Worm (Caenorhabditis elegans) whole organism, L4 larva: Measurements from ENCODE around the gene cpt-5.

Experiments used
- D1046.2 ChIP-seq: fragments of 200-800 bp; sonication (Bioruptor generic); IDR thresholded peaks from 2 replicates; pipeline ENCODE4 v1.3.6; 2022; ENCODE audit warnings: missing genetic modification characterization, missing compliant biosample characterization
- F10B5.3 ChIP-seq: sonication (generic microtip); optimal IDR thresholded peaks from 2 replicates; lab custom pipeline; 2016; ENCODE audit warnings: mild to moderate bottlenecking, missing genetic modification characterization, missing compliant biosample characterization
- F44E2.7 ChIP-seq: fragments of 200-800 bp; sonication (Bioruptor generic); IDR thresholded peaks from 2 replicates; pipeline ENCODE4 v2.1.2; 2022; ENCODE audit warnings: missing genetic modification characterization, missing compliant biosample characterization
- T20F7.1 ChIP-seq: fragments of 200-800 bp; sonication (Bioruptor generic); optimal IDR thresholded peaks from 2 replicates; lab custom pipeline; 2018; ENCODE audit warnings: mild to moderate bottlenecking, missing genetic modification characterization, missing compliant biosample characterization
- ZK546.5 ChIP-seq, 2 experiments: sonication (generic microtip); optimal IDR thresholded peaks; 2 replicates each; lab custom pipeline; 2017; ENCODE audit warnings: missing biosample characterization in 2 of 2, missing genetic modification characterization in 2 of 2
- aha-1 ChIP-seq: fragments of 150-350 bp; peaks from one replicate; lab custom pipeline; 2014; ENCODE audit warnings: missing biosample characterization, missing genetic modification characterization
- arid-1 ChIP-seq: fragments of 200-800 bp; sonication (Bioruptor generic); conservative IDR thresholded peaks from 2 replicates; pipeline ENCODE4 v1.3.6; 2022; ENCODE audit warnings: missing genetic modification reagents, missing genetic modification characterization, missing compliant biosample characterization
- daf-12 ChIP-seq: fragments of 150-350 bp; optimal IDR thresholded peaks from 2 replicates; lab custom pipeline; 2014; ENCODE audit warnings: missing biosample characterization, missing genetic modification reagents, missing genetic modification characterization
- daf-8 ChIP-seq: fragments of 200-800 bp; sonication (Bioruptor generic); IDR thresholded peaks from 2 replicates; pipeline ENCODE4 v1.3.6; 2022; ENCODE audit warnings: missing genetic modification characterization, missing compliant biosample characterization
- dmd-9 ChIP-seq: fragments of 200-800 bp; sonication (Bioruptor generic); IDR thresholded peaks from 2 replicates; pipeline ENCODE4 v1.3.6; 2022; ENCODE audit warnings: missing genetic modification reagents, missing genetic modification characterization, missing compliant biosample characterization
- fkh-10 ChIP-seq: fragments of 150-350 bp; optimal IDR thresholded peaks from 2 replicates; lab custom pipeline; 2014; ENCODE audit warnings: missing biosample characterization, missing genetic modification reagents, missing genetic modification characterization
- jun-1 ChIP-seq: fragments of 150-350 bp; optimal IDR thresholded peaks from 2 replicates; lab custom pipeline; 2014; ENCODE audit warnings: missing biosample characterization, missing genetic modification reagents, missing genetic modification characterization
- lim-7 ChIP-seq: fragments of 200-800 bp; sonication (Bioruptor generic); IDR thresholded peaks from 2 replicates; pipeline ENCODE4 v1.3.6; 2022; ENCODE audit warnings: missing genetic modification characterization, missing compliant biosample characterization
- mdl-1 ChIP-seq, 2 experiments: fragments of 150-350 bp in 1 of 2; sonication (generic microtip) in 1 of 2; optimal IDR thresholded peaks; 2 replicates each; lab custom pipeline; 2014 to 2017; ENCODE audit warnings: missing biosample characterization in 2 of 2, missing genetic modification characterization in 2 of 2
- mxl-2 ChIP-seq: fragments of 200-800 bp; sonication (Bioruptor generic); conservative IDR thresholded peaks from 2 replicates; pipeline ENCODE4 v1.3.6; 2022; ENCODE audit warnings: missing genetic modification reagents, missing genetic modification characterization, missing compliant biosample characterization
- nhr-11 ChIP-seq: fragments of 150-350 bp; optimal IDR thresholded peaks from 2 replicates; lab custom pipeline; 2014; ENCODE audit warnings: missing biosample characterization, missing genetic modification characterization
- nhr-111 ChIP-seq: fragments of 200-800 bp; sonication (Bioruptor generic); optimal IDR thresholded peaks from 2 replicates; lab custom pipeline; 2018; ENCODE audit warnings: mild to moderate bottlenecking, missing genetic modification characterization, missing compliant biosample characterization
- nhr-28 ChIP-seq: fragments of 150-350 bp; optimal IDR thresholded peaks from 2 replicates; lab custom pipeline; 2014; ENCODE audit warnings: missing biosample characterization, missing genetic modification characterization
- nhr-42 ChIP-seq: fragments of 200-800 bp; sonication (Bioruptor generic); IDR thresholded peaks from 2 replicates; pipeline ENCODE4 v1.3.6; 2022; ENCODE audit warnings: missing genetic modification characterization, missing compliant biosample characterization
- nhr-76 ChIP-seq: fragments of 150-350 bp; optimal IDR thresholded peaks from 2 replicates; lab custom pipeline; 2014; ENCODE audit warnings: missing biosample characterization, missing genetic modification characterization
- php-3 ChIP-seq: fragments of 200-800 bp; sonication (Bioruptor generic); IDR thresholded peaks from 2 replicates; pipeline ENCODE4 v1.3.6; 2022; ENCODE audit warnings: missing genetic modification reagents, missing genetic modification characterization, missing compliant biosample characterization
- rbr-2 ChIP-seq: sonication (generic microtip); optimal IDR thresholded peaks from 2 replicates; lab custom pipeline; 2016; ENCODE audit warnings: missing genotype, missing genetic modification characterization, missing compliant biosample characterization
- set-16 ChIP-seq: fragments of 200-800 bp; sonication (Bioruptor generic); IDR thresholded peaks from 2 replicates; pipeline ENCODE4 v1.3.6; 2022; ENCODE audit warnings: missing genetic modification reagents, missing genetic modification characterization, missing compliant biosample characterization
- spr-1 ChIP-seq: sonication (generic microtip); optimal IDR thresholded peaks from 2 replicates; lab custom pipeline; 2016; ENCODE audit warnings: mild to moderate bottlenecking, missing genetic modification characterization, missing compliant biosample characterization
- spr-3 ChIP-seq: fragments of 200-800 bp; sonication (Bioruptor generic); optimal IDR thresholded peaks from 2 replicates; lab custom pipeline; 2018; ENCODE audit warnings: mild to moderate bottlenecking, missing genetic modification characterization, missing compliant biosample characterization
- tra-1 ChIP-seq: fragments of 200-800 bp; sonication (Bioruptor generic); IDR thresholded peaks from 2 replicates; pipeline ENCODE4 v1.3.6; 2022; ENCODE audit warnings: missing genetic modification reagents, missing genetic modification characterization, missing compliant biosample characterization
- unc-39 ChIP-seq: sonication (generic microtip); optimal IDR thresholded peaks from 2 replicates; lab custom pipeline; 2017; ENCODE audit warnings: missing biosample characterization, missing genetic modification characterization
- unc-62 ChIP-seq, 3 experiments: fragments of 150-350 bp in 1 of 3; sonication (generic microtip); optimal IDR thresholded peaks in 2 of 3; peaks in 1 of 3; 1 replicate in 1 of 3; 2 replicates in 2 of 3; lab custom pipeline; 2014 to 2017; ENCODE audit warnings: missing biosample characterization in 3 of 3, missing genetic modification characterization in 3 of 3, missing genetic modification reagents in 3 of 3, missing genotype in 1 of 3
- zip-11 ChIP-seq: fragments of 200-800 bp; sonication (Bioruptor generic); IDR thresholded peaks from 2 replicates; pipeline ENCODE4 v1.3.6; 2022; ENCODE audit warnings: missing genetic modification characterization, missing compliant biosample characterization
- ztf-11 ChIP-seq: fragments of 150-350 bp; optimal IDR thresholded peaks from 2 replicates; lab custom pipeline; 2014; ENCODE audit warnings: missing biosample characterization, missing genetic modification characterization
- ztf-7 ChIP-seq: fragments of 150-350 bp; optimal IDR thresholded peaks from 2 replicates; lab custom pipeline; 2014; ENCODE audit warnings: missing biosample characterization, missing genetic modification characterization

Gene cpt-5

ce11 chrV:13837173-13837572 lies 35.8 kb upstream of the cpt-5 start, which contains the start of gene srx-128 (continued):
- no peak for TF ChIP-seq fkh-10 (GFP tag; lab: Kevin White, UChicago)
- TF ChIP-seq php-3 (GFP tag; lab: Robert Waterston, UW), result no peak
- no peak for TF ChIP-seq spr-1 (tag; lab: Kevin White, UChicago)
- no peak for TF ChIP-seq nhr-76 (tag; lab: Kevin White, UChicago)
- no peak for TF ChIP-seq mxl-2 (GFP tag; lab: Robert Waterston, UW)
- TF ChIP-seq, all 104 proteins: peak for 0

ce11 chrV:13839433-13839832 lies 33.6 kb upstream of the cpt-5 start, which contains the start of gene F55B12.10:
F55B12.10 (plus strand) TSS chrV:13839733.
- TF ChIP-seq mdl-1 (tag; optimal IDR thresholded peaks at IDR 0.05; lab: Kevin White, UChicago) (peak in 1 of 2 experiments; percentile 66), nhr-28 (peak; percentile 10), ztf-7 (tag; lab: Kevin White, UChicago) (no peak), arid-1 (GFP tag; lab: Robert Waterston, UW) (no peak), nhr-42 (no peak), unc-62 (GFP tag; optimal IDR thresholded peaks at IDR 0.05 in 1 of 2; lab: Kevin White, UChicago) (peak in 1 of 2 experiments; percentile 35), unc-62 (tag; optimal IDR thresholded peaks at IDR 0.05; lab: Kevin White, UChicago) (no peak)

- TF ChIP-seq zip-11 (GFP tag; lab: Robert Waterston, UW), result no peak
- no peak for TF ChIP-seq dmd-9 (GFP tag; lab: Robert Waterston, UW)
- no peak for TF ChIP-seq ztf-11 (tag; lab: Kevin White, UChicago)
- TF ChIP-seq spr-3 (GFP tag; lab: Kevin White, UChicago), result no peak
- no peak for TF ChIP-seq tra-1 (GFP tag; lab: Robert Waterston, UW)
- TF ChIP-seq set-16 (GFP tag; lab: Robert Waterston, UW), result no peak
- TF ChIP-seq unc-62 (GFP tag; optimal IDR thresholded peaks at IDR 0.05 in 1 of 2; lab: Kevin White, UChicago), result no peak
- no peak for TF ChIP-seq unc-62 (tag; optimal IDR thresholded peaks at IDR 0.05; lab: Kevin White, UChicago)
- TF ChIP-seq F44E2.7 (GFP tag; lab: Robert Waterston, UW), result no peak
- no peak for TF ChIP-seq daf-8 (GFP tag; lab: Robert Waterston, UW)
- TF ChIP-seq nhr-28, result no peak
- TF ChIP-seq unc-39, result no peak
- TF ChIP-seq ZK546.5 (tag; optimal IDR thresholded peaks at IDR 0.05; lab: Kevin White, UChicago), result no peak
- no peak for TF ChIP-seq nhr-11 (tag; lab: Kevin White, UChicago)
- no peak for TF ChIP-seq F10B5.3 (tag; lab: Kevin White, UChicago)
These were observed 32.1 kb upstream of the cpt-5 start, which contains the start of gene srx-17 for ce11 chrV:13840909-13841308. srx-17 (plus strand) TSS chrV:13841209.

ce11 chrV:13843147-13843546 lies 29.8 kb upstream of the cpt-5 start, which contains the start of gene srx-130:
srx-130 (plus strand) TSS chrV:13843447.
- TF ChIP-seq lim-7 (GFP tag; lab: Robert Waterston, UW) (no peak), spr-1 (tag; lab: Kevin White, UChicago) (no peak), daf-12 (tag; lab: Kevin White, UChicago) (no peak), nhr-111 (GFP tag; lab: Kevin White, UChicago) (no peak), rbr-2 (tag; lab: Kevin White, UChicago) (no peak), jun-1 (tag; lab: Kevin White, UChicago) (no peak), D1046.2 (GFP tag; lab: Robert Waterston, UW) (no peak)

- TF ChIP-seq aha-1 (tag; lab: Kevin White, UChicago) (peak; percentile 33), T20F7.1 (no peak)
These were observed 27.9 kb upstream of the cpt-5 start, which contains the start of gene srx-131 for ce11 chrV:13845136-13845535. srx-131 (plus strand) TSS chrV:13845436.

- TF ChIP-seq rbr-2 (tag; lab: Kevin White, UChicago) (no peak), aha-1 (tag; lab: Kevin White, UChicago) (peak; percentile 48), spr-1 (tag; lab: Kevin White, UChicago) (no peak)
- TF ChIP-seq, all 104 proteins: peak for 1
These were observed 24.6 kb upstream of the cpt-5 start, which contains the start of gene srx-133 for ce11 chrV:13848379-13848778. srx-133 (plus strand) TSS chrV:13848679.
